Worm (Caenorhabditis elegans) whole organism, young adult: ENCODE results near the gene ajm-1.

Experiments used
- F37B4.10 ChIP-seq: fragments of 200-800 bp; sonication (Bioruptor generic); IDR thresholded peaks from 2 replicates; pipeline ENCODE4 v1.3.6; 2022; ENCODE audit warnings: missing genetic modification characterization, missing compliant biosample characterization
- aptf-2 ChIP-seq: fragments of 200-800 bp; sonication (Bioruptor generic); conservative IDR thresholded peaks from 2 replicates; pipeline ENCODE4 v1.3.6; 2022; ENCODE audit warnings: missing genetic modification reagents, missing genetic modification characterization, missing compliant biosample characterization
- aptf-3 ChIP-seq: fragments of 200-800 bp; sonication (Bioruptor generic); IDR thresholded peaks from 2 replicates; pipeline ENCODE4 v1.3.6; 2022; ENCODE audit warnings: missing genetic modification characterization, missing compliant biosample characterization
- efl-1 ChIP-seq: fragments of 150-350 bp; optimal IDR thresholded peaks from 2 replicates; lab custom pipeline; 2014; ENCODE audit warnings: missing biosample characterization, missing genetic modification reagents, missing genetic modification characterization
- ekl-4 ChIP-seq: fragments of 200-800 bp; sonication (Bioruptor generic); IDR thresholded peaks from 2 replicates; pipeline ENCODE4 v1.3.6; 2022; ENCODE audit warnings: missing genetic modification reagents, missing genetic modification characterization, missing compliant biosample characterization
- him-1 ChIP-seq: sonication (generic microtip); optimal IDR thresholded peaks from 2 replicates; lab custom pipeline; 2016; ENCODE audit warnings: missing genotype, missing genetic modification reagents, missing genetic modification characterization, missing compliant biosample characterization
- lin-35 ChIP-seq, 3 experiments: fragments of 150-350 bp in 2 of 3; sonication (generic microtip) in 1 of 3; optimal IDR thresholded peaks; 2 replicates each; lab custom pipeline; 2014 to 2018; ENCODE audit warnings: missing biosample characterization in 3 of 3, missing genetic modification characterization in 3 of 3, missing genetic modification reagents in 3 of 3
- lsl-1 ChIP-seq: fragments of 200-800 bp; sonication (Bioruptor generic); optimal IDR thresholded peaks from 2 replicates; lab custom pipeline; 2018; ENCODE audit warnings: mild to moderate bottlenecking, missing genetic modification characterization, moderate library complexity, missing compliant biosample characterization
- madf-3 ChIP-seq: fragments of 200-800 bp; sonication (Bioruptor generic); IDR thresholded peaks from 2 replicates; pipeline ENCODE4 v1.3.6; 2022; ENCODE audit warnings: missing genetic modification reagents, missing genetic modification characterization, missing compliant biosample characterization
- repo-1 ChIP-seq: sonication (generic microtip); optimal IDR thresholded peaks from 2 replicates; lab custom pipeline; 2017; ENCODE audit warnings: mild to moderate bottlenecking, missing genetic modification characterization, missing compliant biosample characterization
- unc-62 ChIP-seq: fragments of 150-350 bp; optimal IDR thresholded peaks from 2 replicates; lab custom pipeline; 2014; ENCODE audit warnings: missing biosample characterization, missing genetic modification reagents, missing genetic modification characterization
- ztf-6 ChIP-seq: fragments of 200-800 bp; sonication (Bioruptor generic); IDR thresholded peaks from 2 replicates; pipeline ENCODE4 v1.3.6; 2022; ENCODE audit warnings: missing genetic modification reagents, missing genetic modification characterization, missing compliant biosample characterization

- TF ChIP-seq aptf-2 (GFP tag; lab: Robert Waterston, UW) (no peak), efl-1 (GFP tag; lab: Kevin White, UChicago) (no peak), madf-3 (GFP tag; lab: Robert Waterston, UW) (no peak), repo-1 (tag; lab: Kevin White, UChicago) (no peak), ekl-4 (GFP tag; lab: Robert Waterston, UW) (no peak), F37B4.10 (GFP tag; lab: Robert Waterston, UW) (no peak), lin-35 (GFP tag; optimal IDR thresholded peaks at IDR 0.05; lab: Kevin White, UChicago) (no peak), ztf-6 (GFP tag; lab: Robert Waterston, UW) (no peak), aptf-3 (GFP tag; lab: Robert Waterston, UW) (no peak), unc-62 (GFP tag; lab: Kevin White, UChicago) (no peak), lsl-1 (GFP tag; lab: Kevin White, UChicago) (no peak), him-1 (tag; lab: Kevin White, UChicago) (no peak)
Measured at ce11 chrX:9089536-9089935, 6.8 kb downstream of the ajm-1 start.
